Fruit fly (Drosophila melanogaster): ENCODE measurements around the gene Mst27D.

The Mst27D gene

DNA sequence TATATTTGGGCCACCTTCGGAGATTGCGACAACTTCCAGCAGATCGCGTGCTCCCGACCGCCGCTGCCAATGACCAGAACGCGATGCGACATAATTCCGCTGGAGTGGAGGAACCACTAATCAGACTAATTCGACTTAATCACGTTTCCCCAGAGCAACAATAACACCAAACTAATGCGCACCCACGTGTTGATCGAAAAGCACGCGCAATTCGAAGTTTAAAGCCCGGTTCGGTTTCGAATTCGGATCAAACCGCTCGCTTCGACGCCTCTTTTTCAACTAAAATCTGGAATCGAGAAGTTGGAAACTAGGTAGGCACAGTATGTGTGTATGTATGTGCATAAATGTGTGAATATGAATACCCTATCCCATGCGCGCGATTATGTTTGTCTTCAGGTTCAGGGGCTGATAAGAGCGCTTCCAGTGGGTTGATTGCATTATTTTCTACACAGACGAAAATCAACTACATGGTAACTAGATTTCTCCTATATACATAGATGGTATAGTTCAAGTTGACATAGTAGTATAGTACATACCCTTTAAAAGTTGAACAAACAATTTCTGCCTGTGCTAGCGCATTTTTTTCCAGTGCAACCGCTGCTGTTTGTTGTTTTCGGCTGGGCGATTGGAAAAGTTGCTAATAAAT, 36.9 kb downstream of the Mst27D start, which contains the start of gene Gart:
Gene Gart (minus strand): TSS at position 285 of the 646 bp plus-strand sequence.
- TF ChIP-seq fd64A (GFP tag; optimal IDR thresholded peaks at IDR 0.05) (no peak), HHEX (GFP tag; optimal IDR thresholded peaks at IDR 0.05) (peak; percentile 39), CG9609 (GFP tag; optimal IDR thresholded peaks at IDR 0.05) (peak; percentile 69), CG32532 (GFP tag; IDR thresholded peaks at IDR 0.05) (no peak; the same call in 1 of the 2 replicates), jing (GFP tag; optimal IDR thresholded peaks at IDR 0.05) (peak; percentile 48), NfI (GFP tag; optimal IDR thresholded peaks at IDR 0.05) (peak; percentile 61), CG1529 (GFP tag; optimal IDR thresholded peaks at IDR 0.05) (peak; percentile 59), B-H1 (GFP tag; IDR thresholded peaks at IDR 0.05) (no peak; the same call in 2 of the 3 replicates), aop (GFP tag; IDR thresholded peaks at IDR 0.05) (no peak), pita (GFP tag; optimal IDR thresholded peaks at IDR 0.05) (no peak), MTF-1 (GFP tag; optimal IDR thresholded peaks at IDR 0.05; ENCODE audit: borderline replicate concordance) (no peak), wek (GFP tag; optimal IDR thresholded peaks at IDR 0.05) (peak; percentile 61), CHES-1-like (GFP tag; optimal IDR thresholded peaks at IDR 0.05) (peak; percentile 79), CG11398 (GFP tag; optimal IDR thresholded peaks at IDR 0.05) (peak; percentile 52), Nf-YC (tag; optimal IDR thresholded peaks at IDR 0.05) (no peak), vfl (GFP tag; optimal IDR thresholded peaks at IDR 0.05) (peak; percentile 47), Jarid2 (GFP tag; optimal IDR thresholded peaks at IDR 0.05) (no peak), CG9215 (GFP tag; IDR thresholded peaks at IDR 0.05) (no peak), lov (optimal IDR thresholded peaks at IDR 0.05) (no peak), lov (GFP tag; IDR thresholded peaks at IDR 0.05) (no peak), bcd (GFP tag; optimal IDR thresholded peaks at IDR 0.05) (peak; percentile 46), HmgZ (tag; optimal IDR thresholded peaks at IDR 0.05) (peak; percentile 81), ems (GFP tag; optimal IDR thresholded peaks at IDR 0.05) (peak; percentile 22), disco-r (GFP tag; optimal IDR thresholded peaks at IDR 0.05) (peak; percentile 52), cad (GFP tag; optimal IDR thresholded peaks at IDR 0.05) (no peak), crol (GFP tag; IDR thresholded peaks at IDR 0.05) (no peak), CG18262 (tag; optimal IDR thresholded peaks at IDR 0.05) (peak; percentile 8), tin (GFP tag; optimal IDR thresholded peaks at IDR 0.05) (peak; percentile 62), Abd-B (GFP tag; optimal IDR thresholded peaks at IDR 0.05) (peak; percentile 15), crc (GFP tag; optimal IDR thresholded peaks at IDR 0.05) (peak; percentile 46), CG12155 (GFP tag; optimal IDR thresholded peaks at IDR 0.05) (peak; percentile 60), Camta (GFP tag; optimal IDR thresholded peaks at IDR 0.05) (peak; percentile 22), Ets65A (GFP tag) (peak; percentile 93), Taf1 (GFP tag; IDR thresholded peaks at IDR 0.05) (peak; percentile 40; the same call in 1 of the 2 replicates), CG7556 (GFP tag; optimal IDR thresholded peaks at IDR 0.05) (peak; percentile 75), CG42726 (GFP tag; IDR thresholded peaks at IDR 0.05; ENCODE audit: partially characterized antibody) (no peak), CG8944 (GFP tag; optimal IDR thresholded peaks at IDR 0.05) (peak; percentile 74), CG10959 (GFP tag; IDR thresholded peaks at IDR 0.05) (no peak; the same call in 1 of the 2 replicates), B-H2 (GFP tag; optimal IDR thresholded peaks at IDR 0.05) (peak; percentile 44), HLH54F (GFP tag; optimal IDR thresholded peaks at IDR 0.05) (peak; percentile 63), trh (GFP tag; optimal IDR thresholded peaks at IDR 0.05) (peak; percentile 11), CG31388 (GFP tag; optimal IDR thresholded peaks at IDR 0.05) (no peak), CG7786 (GFP tag; optimal IDR thresholded peaks at IDR 0.05) (peak; percentile 68), CG3407 (GFP tag; optimal IDR thresholded peaks at IDR 0.05) (peak; percentile 53), grau (tag; optimal IDR thresholded peaks at IDR 0.05) (peak; percentile 72), al (GFP tag; IDR thresholded peaks at IDR 0.05) (peak; percentile 47; the same call in 1 of the 2 replicates), Hmr (GFP tag; optimal IDR thresholded peaks at IDR 0.05) (peak; percentile 76), CG15514 (GFP tag; optimal IDR thresholded peaks at IDR 0.05) (no peak), CG15269 (tag; optimal IDR thresholded peaks at IDR 0.05) (peak; percentile 71), fd3F (GFP tag; optimal IDR thresholded peaks at IDR 0.05) (peak; percentile 52)

Data from whole organism, embryonic.